Worm (Caenorhabditis elegans) whole organism, mixed stage, embryonic: ENCODE measurements around the gene F23F1.2.

Source experiments
- M03D4.4 ChIP-seq: sonication (generic microtip); optimal IDR thresholded peaks from 2 replicates; lab custom pipeline; 2017; ENCODE audit warnings: mild to moderate bottlenecking, missing genetic modification characterization, missing compliant biosample characterization
- bed-3 ChIP-seq: fragments of 200-800 bp; sonication (Bioruptor generic); optimal IDR thresholded peaks from 3 replicates; lab custom pipeline; 2018; ENCODE audit warnings: mild to moderate bottlenecking, missing genetic modification characterization, moderate library complexity, missing compliant biosample characterization
- blmp-1 ChIP-seq: fragments of 150-350 bp; optimal IDR thresholded peaks from 2 replicates; lab custom pipeline; 2014; ENCODE audit warnings: missing biosample characterization, missing genetic modification characterization
- ceh-43 ChIP-seq: fragments of 200-800 bp; sonication (Bioruptor generic); optimal IDR thresholded peaks from 2 replicates; lab custom pipeline; 2018; ENCODE audit warnings: mild to moderate bottlenecking, missing genetic modification characterization, moderate library complexity, missing compliant biosample characterization
- ceh-83 ChIP-seq: fragments of 200-800 bp; sonication (Bioruptor generic); optimal IDR thresholded peaks from 2 replicates; lab custom pipeline; 2018; ENCODE audit warnings: mild to moderate bottlenecking, missing genetic modification characterization, missing compliant biosample characterization
- ces-1 ChIP-seq: fragments of 150-350 bp; optimal IDR thresholded peaks from 2 replicates; lab custom pipeline; 2014; ENCODE audit warnings: missing biosample characterization, missing genetic modification reagents, missing genetic modification characterization
- drap-1 ChIP-seq: fragments of 200-800 bp; sonication (Bioruptor generic); optimal IDR thresholded peaks from 3 replicates; lab custom pipeline; 2018; ENCODE audit warnings: mild to moderate bottlenecking, missing genetic modification characterization, missing compliant biosample characterization
- elt-1 ChIP-seq: sonication (generic microtip); optimal IDR thresholded peaks from 2 replicates; lab custom pipeline; 2017; ENCODE audit warnings: missing genetic modification characterization, mild to moderate bottlenecking, missing compliant biosample characterization, antibody characterized with exemption, moderate library complexity, borderline replicate concordance; ENCODE audit not compliant: insufficient read depth
- flh-1 ChIP-seq: fragments of 200-800 bp; sonication (Bioruptor generic); optimal IDR thresholded peaks from 2 replicates; lab custom pipeline; 2018; ENCODE audit warnings: mild to moderate bottlenecking, missing genetic modification characterization, moderate library complexity, missing compliant biosample characterization
- ham-2 ChIP-seq: fragments of 200-800 bp; sonication (Bioruptor generic); optimal IDR thresholded peaks from 2 replicates; lab custom pipeline; 2018; ENCODE audit warnings: mild to moderate bottlenecking, missing genetic modification characterization, missing compliant biosample characterization
- hlh-1 ChIP-seq: fragments of 150-350 bp; optimal IDR thresholded peaks from 2 replicates; lab custom pipeline; 2014; ENCODE audit warnings: missing biosample characterization, missing genetic modification reagents, missing genetic modification characterization
- lin-13 ChIP-seq: fragments of 150-350 bp; optimal IDR thresholded peaks from 2 replicates; lab custom pipeline; 2014; ENCODE audit warnings: missing biosample characterization, missing genetic modification characterization
- lsy-2 ChIP-seq: fragments of 150-350 bp; optimal IDR thresholded peaks from 2 replicates; lab custom pipeline; 2014; ENCODE audit warnings: missing biosample characterization, missing genetic modification characterization
- mab-5 ChIP-seq: fragments of 150-350 bp; optimal IDR thresholded peaks from 2 replicates; lab custom pipeline; 2014; ENCODE audit warnings: missing biosample characterization, missing genetic modification characterization
- mep-1 ChIP-seq: fragments of 150-350 bp; optimal IDR thresholded peaks from 2 replicates; lab custom pipeline; 2017; ENCODE audit warnings: missing biosample characterization, missing genetic modification reagents, missing genetic modification characterization, inconsistent platforms
- mls-2 ChIP-seq: sonication (generic microtip); optimal IDR thresholded peaks from 2 replicates; lab custom pipeline; 2016; ENCODE audit warnings: mild to moderate bottlenecking, missing genetic modification characterization, moderate library complexity, missing compliant biosample characterization
- nhr-12 ChIP-seq: fragments of 150-350 bp; optimal IDR thresholded peaks from 2 replicates; lab custom pipeline; 2014; ENCODE audit warnings: missing biosample characterization, missing genetic modification characterization
- nhr-2 ChIP-seq: fragments of 150-350 bp; optimal IDR thresholded peaks from 2 replicates; lab custom pipeline; 2014; ENCODE audit warnings: missing biosample characterization, missing genetic modification characterization
- nhr-237 ChIP-seq: fragments of 150-350 bp; optimal IDR thresholded peaks from 2 replicates; lab custom pipeline; 2014; ENCODE audit warnings: missing biosample characterization, missing genetic modification characterization
- nhr-28 ChIP-seq: fragments of 150-350 bp; optimal IDR thresholded peaks from 2 replicates; lab custom pipeline; 2014; ENCODE audit warnings: missing biosample characterization, missing genetic modification characterization
- nhr-76 ChIP-seq: sonication (generic microtip); optimal IDR thresholded peaks from 2 replicates; lab custom pipeline; 2017; ENCODE audit warnings: missing biosample characterization, missing genetic modification characterization
- pha-4 ChIP-seq: fragments of 150-350 bp; optimal IDR thresholded peaks from 2 replicates; lab custom pipeline; 2018; ENCODE audit warnings: missing biosample characterization, missing genetic modification reagents, missing genetic modification characterization
- sem-2 ChIP-seq: fragments of 200-800 bp; sonication (Bioruptor generic); optimal IDR thresholded peaks from 2 replicates; lab custom pipeline; 2018; ENCODE audit warnings: mild to moderate bottlenecking, missing genetic modification characterization, missing compliant biosample characterization
- snpc-4 ChIP-seq: fragments of 150-350 bp; optimal IDR thresholded peaks from 2 replicates; lab custom pipeline; 2014; ENCODE audit warnings: missing biosample characterization, missing genetic modification characterization
- sptf-1 ChIP-seq: sonication (generic microtip); optimal IDR thresholded peaks from 2 replicates; lab custom pipeline; 2017; ENCODE audit warnings: mild to moderate bottlenecking, missing genetic modification characterization, moderate library complexity, missing compliant biosample characterization
- tbx-8 ChIP-seq: fragments of 200-800 bp; sonication (Bioruptor generic); optimal IDR thresholded peaks from 2 replicates; lab custom pipeline; 2018; ENCODE audit warnings: mild to moderate bottlenecking, missing genetic modification characterization, moderate library complexity, missing compliant biosample characterization
- unc-39 ChIP-seq: fragments of 150-350 bp; optimal IDR thresholded peaks from 2 replicates; lab custom pipeline; 2014; ENCODE audit warnings: missing biosample characterization, missing genetic modification characterization
- unc-62 ChIP-seq: fragments of 150-350 bp; optimal IDR thresholded peaks from 2 replicates; lab custom pipeline; 2014; ENCODE audit warnings: missing biosample characterization, missing genetic modification reagents, missing genetic modification characterization
- zip-8 ChIP-seq: fragments of 150-350 bp; optimal IDR thresholded peaks from 2 replicates; lab custom pipeline; 2014; ENCODE audit warnings: missing biosample characterization, missing genetic modification characterization
- ztf-11 ChIP-seq: fragments of 150-350 bp; optimal IDR thresholded peaks from 2 replicates; lab custom pipeline; 2014; ENCODE audit warnings: missing biosample characterization, missing genetic modification characterization

The F23F1.2 gene

DNA sequence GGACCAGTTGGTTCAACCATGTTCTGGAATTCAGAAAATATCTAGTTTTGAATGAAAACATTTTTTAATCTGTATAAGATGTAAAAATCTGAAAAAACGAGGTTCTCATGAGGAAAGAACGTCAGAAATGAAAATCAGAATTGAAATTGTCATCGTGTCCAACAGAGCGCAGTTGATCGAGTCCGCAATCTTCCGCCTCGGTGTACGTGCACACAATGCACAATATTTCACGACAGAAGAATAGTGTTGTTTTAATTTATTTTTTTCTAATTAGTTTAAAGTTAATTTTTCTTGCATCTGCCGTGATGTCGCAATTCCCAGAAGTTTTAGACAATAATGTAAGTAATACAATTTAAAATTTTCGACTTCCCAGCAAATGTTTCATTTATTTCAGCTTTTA, 9.6 kb downstream of the F23F1.2 start, which contains the start of gene nfyc-1:
Gene nfyc-1, plus strand, starts transcription at position 268 of the 400 bp plus-strand sequence.
- TF ChIP-seq pha-4 (peak; percentile 74), zip-8 (tag; lab: Kevin White, UChicago) (no peak), flh-1 (no peak), ceh-43 (no peak), bed-3 (GFP tag; lab: Kevin White, UChicago) (no peak), nhr-28 (tag; lab: Kevin White, UChicago) (no peak), unc-39 (tag; lab: Kevin White, UChicago) (no peak), hlh-1 (tag; lab: Kevin White, UChicago) (no peak), sptf-1 (tag; lab: Kevin White, UChicago) (no peak), nhr-237 (peak; percentile 51), ces-1 (GFP tag; lab: Kevin White, UChicago) (peak; percentile 90), ztf-11 (tag; lab: Kevin White, UChicago) (no peak), ham-2 (GFP tag; lab: Kevin White, UChicago) (no peak), M03D4.4 (tag; lab: Kevin White, UChicago) (no peak), lsy-2 (peak; percentile 57), mep-1 (peak; percentile 66), lin-13 (tag; lab: Kevin White, UChicago) (peak; percentile 50)

DNA sequence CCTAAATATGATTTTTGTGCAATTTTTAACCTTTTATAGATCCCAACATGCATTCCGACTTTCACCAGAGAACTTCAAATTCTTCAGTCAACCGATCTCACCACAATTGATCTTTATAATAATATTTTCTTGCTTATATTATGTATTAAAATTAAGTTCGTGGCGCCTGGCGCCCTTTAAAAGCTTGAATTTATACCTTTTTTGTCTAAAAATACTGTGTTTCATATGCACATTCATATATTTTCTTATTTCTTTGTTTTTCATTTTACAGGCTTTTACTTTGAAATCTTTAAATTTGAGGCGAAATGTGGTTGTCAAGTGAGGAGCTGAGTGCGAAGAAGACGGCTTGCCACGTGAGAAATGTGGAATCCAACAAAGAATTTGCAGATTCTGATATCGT, 10.7 kb downstream of the F23F1.2 start, which contains the start of gene rpoa-49:
Gene rpoa-49, plus strand, starts transcription at position 301 of the 400 bp plus-strand sequence.
- TF ChIP-seq unc-39 (tag; lab: Kevin White, UChicago) (no peak), nhr-28 (tag; lab: Kevin White, UChicago) (no peak), blmp-1 (tag; lab: Kevin White, UChicago) (no peak), mab-5 (tag; lab: Kevin White, UChicago) (no peak), unc-62 (GFP tag; lab: Kevin White, UChicago) (no peak), sptf-1 (tag; lab: Kevin White, UChicago) (no peak), pha-4 (no peak), ceh-83 (no peak), ham-2 (GFP tag; lab: Kevin White, UChicago) (no peak), snpc-4 (tag; lab: Kevin White, UChicago) (no peak), M03D4.4 (tag; lab: Kevin White, UChicago) (no peak), elt-1 (tag; lab: Kevin White, UChicago) (no peak), ztf-11 (tag; lab: Kevin White, UChicago) (no peak), lsy-2 (no peak), nhr-12 (tag; lab: Kevin White, UChicago) (no peak), ceh-43 (no peak), zip-8 (tag; lab: Kevin White, UChicago) (no peak), tbx-8 (GFP tag; lab: Kevin White, UChicago) (no peak), lin-13 (tag; lab: Kevin White, UChicago) (no peak)

DNA sequence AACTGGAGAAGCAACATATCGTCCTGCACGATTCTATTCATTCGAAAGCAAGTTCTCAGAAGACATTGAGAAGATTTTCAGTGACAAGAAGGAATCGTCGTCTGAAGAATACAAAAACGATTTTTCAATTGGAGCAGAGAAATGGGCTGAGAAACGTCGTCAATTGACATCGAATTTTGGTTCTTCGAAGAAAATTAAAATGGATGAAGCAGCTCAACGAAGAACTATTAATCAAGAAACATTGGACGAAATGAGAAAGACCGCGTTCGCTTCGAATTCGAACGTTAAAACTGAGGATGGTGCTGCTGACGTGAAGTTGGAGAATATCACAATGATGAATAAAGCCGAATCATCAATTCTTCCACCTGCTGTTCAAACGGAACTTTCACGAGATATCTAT, 12.1 kb downstream of the F23F1.2 start, which contains the start of gene rpt-4:
Gene rpt-4, minus strand, starts transcription at position 101 of the 400 bp plus-strand sequence.
- TF ChIP-seq bed-3 (GFP tag; lab: Kevin White, UChicago) (no peak), ham-2 (GFP tag; lab: Kevin White, UChicago) (no peak)

DNA sequence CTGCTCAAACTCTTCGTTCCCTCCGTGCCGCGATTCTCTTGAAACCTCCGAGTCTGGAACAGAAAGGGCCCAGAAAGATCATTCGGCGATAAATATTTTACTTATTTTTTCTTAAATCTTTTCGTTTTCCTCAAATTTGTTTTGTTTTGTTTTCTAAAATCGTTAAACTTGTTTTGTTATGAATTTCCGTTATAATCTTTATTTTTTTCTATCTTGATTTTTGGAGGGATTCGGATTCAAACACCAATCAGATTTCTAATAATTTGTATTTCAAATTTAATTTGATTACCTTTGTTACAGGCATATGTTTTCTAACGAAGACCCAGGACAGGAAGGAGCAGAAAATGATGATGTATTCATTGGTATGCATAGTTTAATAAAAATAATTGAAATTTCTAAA, 13.3 kb downstream of the F23F1.2 start, which contains the start of gene C23H3.5:
Gene C23H3.5, plus strand, starts transcription at position 301 of the 400 bp plus-strand sequence.
- TF ChIP-seq sem-2 (GFP tag; lab: Kevin White, UChicago) (no peak), lin-13 (tag; lab: Kevin White, UChicago) (no peak)
- TF ChIP-seq, all 35 proteins: peak for 0

DNA sequence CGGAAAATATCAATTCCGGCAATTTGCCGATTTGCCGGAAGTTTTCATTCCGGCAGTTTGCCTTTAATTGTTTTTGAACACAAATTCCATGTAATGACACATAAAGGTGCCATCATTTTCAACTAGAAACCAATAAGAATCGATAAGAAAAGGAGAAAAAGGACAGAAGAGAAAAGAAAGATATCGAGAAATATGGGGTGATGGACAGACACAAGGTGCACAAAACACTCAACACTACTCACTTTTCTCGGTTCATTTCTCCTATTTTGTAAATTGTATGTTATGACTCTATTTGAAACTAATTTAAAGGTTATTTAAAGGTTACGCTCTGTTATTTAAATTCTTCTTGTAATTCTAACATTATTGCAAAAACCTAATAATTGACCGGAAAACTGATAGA, 16.9 kb downstream of the F23F1.2 start:
- TF ChIP-seq elt-1 (tag; lab: Kevin White, UChicago) (no peak), lin-13 (tag; lab: Kevin White, UChicago) (no peak), zip-8 (tag; lab: Kevin White, UChicago) (no peak), M03D4.4 (tag; lab: Kevin White, UChicago) (no peak), tbx-8 (GFP tag; lab: Kevin White, UChicago) (no peak), unc-39 (tag; lab: Kevin White, UChicago) (no peak), lsy-2 (no peak), nhr-2 (tag; lab: Kevin White, UChicago) (no peak), drap-1 (GFP tag; lab: Kevin White, UChicago) (no peak), sptf-1 (tag; lab: Kevin White, UChicago) (no peak), blmp-1 (tag; lab: Kevin White, UChicago) (no peak), ceh-43 (no peak), nhr-76 (tag; lab: Kevin White, UChicago) (no peak), sem-2 (GFP tag; lab: Kevin White, UChicago) (no peak), bed-3 (GFP tag; lab: Kevin White, UChicago) (no peak), mep-1 (no peak), hlh-1 (tag; lab: Kevin White, UChicago) (no peak), mls-2 (no peak), mab-5 (tag; lab: Kevin White, UChicago) (no peak), flh-1 (no peak)
